Worm (Caenorhabditis elegans): ENCODE measurements around the gene nuaf-3.

DNA sequence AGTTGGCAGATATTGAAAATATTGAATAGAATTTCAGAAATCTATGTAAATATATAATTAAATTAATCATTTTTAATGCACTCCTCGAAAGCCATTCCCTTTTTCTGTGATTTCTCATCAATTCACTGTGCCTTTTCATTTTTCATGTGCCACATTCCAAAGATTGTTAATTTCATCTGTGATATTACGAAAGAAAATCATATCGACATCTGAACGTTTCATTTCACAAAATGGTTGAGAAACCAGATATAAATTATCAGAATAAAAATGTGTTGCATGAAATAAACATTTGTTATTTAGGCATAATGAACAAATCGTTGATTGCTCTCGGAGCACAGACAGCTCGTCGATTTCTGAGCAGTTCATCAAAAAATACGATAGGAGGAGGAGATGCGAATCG is at the start of gene nuaf-3:
- TF ChIP-seq ama-1 (optimal IDR thresholded peaks at IDR 0.05) (no peak), Y22D7AL.16 (tag; optimal IDR thresholded peaks at IDR 0.05) (no peak)
